Worm (Caenorhabditis elegans) whole organism, L4/young adult: ENCODE measurements around the gene sox-4.

ENCODE experiments used
- W03F9.2 ChIP-seq: fragments of 150-350 bp; optimal IDR thresholded peaks from 2 replicates; lab custom pipeline; 2014; ENCODE audit warnings: missing biosample characterization, missing genetic modification characterization
- dao-5 ChIP-seq: sonication (generic microtip); optimal IDR thresholded peaks from 2 replicates; lab custom pipeline; 2016; ENCODE audit warnings: missing genotype, missing genetic modification characterization, moderate library complexity, missing compliant biosample characterization
- him-1 ChIP-seq: sonication (generic microtip); optimal IDR thresholded peaks from 2 replicates; lab custom pipeline; 2016; ENCODE audit warnings: missing genotype, missing genetic modification reagents, missing genetic modification characterization, missing compliant biosample characterization

sox-4 gene

DNA sequence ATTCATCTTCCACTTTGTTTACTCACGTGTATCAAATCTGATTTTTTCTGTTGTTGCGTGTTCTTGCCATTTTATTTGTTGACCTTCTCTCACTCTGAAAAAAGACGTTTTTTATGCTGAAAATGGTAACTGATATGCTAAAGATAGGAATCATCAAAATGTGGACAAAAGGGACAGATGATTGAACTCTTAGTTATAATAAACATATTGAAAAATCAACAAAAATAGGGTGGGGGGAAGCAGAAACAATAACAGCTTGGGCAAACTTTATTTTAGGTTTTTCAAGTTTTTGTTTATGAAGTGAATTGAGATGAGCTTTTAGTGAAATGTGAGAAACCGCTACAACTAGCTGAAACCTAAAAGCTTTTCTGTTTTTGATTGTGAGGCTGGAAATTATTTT lies 24.1 kb upstream of the sox-4 start, which contains the start of gene F56B6.6:
Gene F56B6.6, minus strand, starts transcription at position 101 of the 400 bp plus-strand sequence.
- no peak for TF ChIP-seq W03F9.2 (tag; lab: Kevin White, UChicago)
- no peak for TF ChIP-seq dao-5 (tag; lab: Kevin White, UChicago)
- TF ChIP-seq him-1, result no peak

DNA sequence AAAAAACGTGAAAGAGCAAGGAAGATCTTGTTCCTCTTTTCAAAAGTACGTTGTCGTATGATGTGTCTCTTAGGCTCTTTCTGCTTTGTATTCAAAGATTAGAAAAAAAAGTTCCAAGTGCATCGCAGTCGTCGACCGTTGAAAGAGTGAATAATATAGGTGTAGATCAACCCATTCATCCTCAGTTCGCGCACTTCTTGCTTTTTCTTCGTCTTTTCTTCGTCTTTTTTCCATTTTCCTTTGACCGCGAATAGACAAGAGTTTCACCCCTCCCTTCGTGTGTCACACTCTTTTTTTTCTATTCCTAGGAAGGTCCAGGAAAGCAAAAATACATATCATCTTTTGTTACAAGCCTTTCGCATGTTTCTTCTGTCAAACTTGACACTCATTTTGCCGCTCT lies 17.9 kb upstream of the sox-4 start:
- TF ChIP-seq dao-5 (tag; lab: Kevin White, UChicago) (no peak), W03F9.2 (tag; lab: Kevin White, UChicago) (no peak), him-1 (no peak)

DNA sequence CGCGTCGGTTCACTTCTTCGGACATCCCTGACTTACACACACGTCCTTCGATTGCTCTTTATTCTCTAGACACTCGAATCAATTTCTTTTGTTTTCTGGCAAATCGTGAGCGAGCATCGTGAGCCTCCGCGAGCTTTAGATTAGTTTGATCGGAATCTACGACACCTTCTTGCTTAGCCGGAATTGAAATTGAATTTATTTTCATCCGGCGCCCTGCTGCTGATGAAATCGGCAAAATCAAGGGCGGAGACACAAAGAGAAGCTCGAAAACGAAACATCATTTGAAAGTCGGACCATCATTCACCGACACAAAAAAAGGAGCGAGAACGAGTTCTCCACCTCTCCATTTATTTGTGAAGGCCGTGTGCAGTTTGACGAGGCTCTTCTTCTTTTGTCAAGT lies 9.7 kb upstream of the sox-4 start, which contains the start of gene npr-16:
Gene npr-16, plus strand, starts transcription at position 301 of the 400 bp plus-strand sequence.
- TF ChIP-seq W03F9.2 (tag; lab: Kevin White, UChicago) (no peak), him-1 (no peak), dao-5 (tag; lab: Kevin White, UChicago) (no peak)

DNA sequence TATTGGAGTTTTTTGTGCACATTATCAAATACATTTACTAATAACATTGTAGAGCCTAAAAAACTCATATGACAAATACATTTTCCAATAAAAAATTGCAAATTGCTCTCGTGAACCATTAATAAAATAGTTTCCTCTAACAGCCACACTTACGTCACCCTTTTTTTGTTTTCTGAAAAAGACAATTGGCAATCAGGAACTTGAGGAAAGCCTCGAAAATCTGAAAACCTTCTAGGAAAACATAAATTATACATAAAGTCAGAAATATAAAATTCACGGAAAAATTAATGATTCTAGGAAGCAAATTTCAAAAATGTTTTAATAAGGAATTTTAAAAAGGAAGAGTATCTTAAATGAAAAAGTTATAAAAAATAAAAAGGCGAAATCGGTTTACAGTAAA lies 8.3 kb upstream of the sox-4 start:
- no peak for TF ChIP-seq him-1
- TF ChIP-seq W03F9.2 (tag; lab: Kevin White, UChicago), result no peak
- TF ChIP-seq dao-5 (tag; lab: Kevin White, UChicago), result no peak

DNA sequence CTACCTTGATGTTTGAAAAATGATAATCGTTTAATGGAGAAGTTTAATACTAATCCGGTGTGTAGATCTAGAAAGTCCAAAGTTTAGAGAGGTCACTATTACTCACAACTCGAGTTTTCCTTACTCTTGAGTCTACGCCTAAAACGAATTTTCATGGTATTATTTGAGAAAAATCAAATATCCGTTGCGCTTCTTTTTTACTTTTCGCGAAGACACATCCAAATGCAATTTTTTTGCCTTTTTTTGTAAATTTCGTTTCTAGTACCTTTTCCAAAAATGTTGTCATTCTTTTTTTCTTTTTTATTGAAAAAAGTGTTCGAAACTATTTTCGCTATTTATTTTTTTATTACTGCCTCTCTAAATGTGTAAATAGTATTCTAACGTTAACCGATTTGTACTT lies 4.9 kb upstream of the sox-4 start:
- TF ChIP-seq him-1, result no peak
- TF ChIP-seq W03F9.2 (tag; lab: Kevin White, UChicago), result no peak
- TF ChIP-seq dao-5 (tag; lab: Kevin White, UChicago), result no peak

DNA sequence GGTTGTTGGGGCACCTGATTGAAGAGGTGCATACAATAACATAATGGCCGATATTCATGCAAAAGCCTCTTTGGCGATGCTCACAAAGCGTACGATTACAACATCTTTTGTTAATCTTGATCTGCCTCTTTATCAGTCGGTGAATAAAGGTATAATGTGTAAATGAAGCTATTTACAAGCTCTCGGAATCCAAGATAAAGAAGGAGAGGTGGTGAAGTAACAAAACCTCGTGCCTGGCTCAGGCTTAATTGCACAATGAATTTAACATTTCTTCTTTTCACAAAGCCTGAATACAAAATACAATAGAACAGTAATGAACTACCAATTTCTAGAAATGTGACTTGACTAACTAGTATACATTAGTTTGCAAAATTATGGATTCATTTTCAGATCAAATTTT lies 1.6 kb downstream of the sox-4 start:
- TF ChIP-seq W03F9.2 (tag; lab: Kevin White, UChicago), result no peak

DNA sequence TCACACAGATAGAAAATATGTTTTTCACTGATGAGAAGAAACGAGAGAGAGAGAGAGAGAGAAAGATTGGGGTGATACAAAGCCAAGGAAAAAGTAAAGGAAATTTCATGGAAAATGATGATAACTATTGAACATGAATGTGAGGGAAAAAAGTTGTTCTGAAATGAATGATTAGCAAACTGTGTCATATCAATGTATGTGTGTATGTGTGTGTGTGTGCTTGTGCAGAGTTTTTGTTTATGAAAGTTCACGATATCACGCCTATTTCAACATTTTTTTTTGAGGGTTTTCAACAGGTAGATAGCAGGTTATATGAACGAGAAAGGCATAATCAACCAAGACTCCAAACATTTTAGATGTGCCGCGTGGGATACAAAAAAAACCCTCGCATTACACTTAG lies 2.2 kb downstream of the sox-4 start:
- TF ChIP-seq W03F9.2 (tag; lab: Kevin White, UChicago) (no peak), him-1 (no peak), dao-5 (tag; lab: Kevin White, UChicago) (no peak)

DNA sequence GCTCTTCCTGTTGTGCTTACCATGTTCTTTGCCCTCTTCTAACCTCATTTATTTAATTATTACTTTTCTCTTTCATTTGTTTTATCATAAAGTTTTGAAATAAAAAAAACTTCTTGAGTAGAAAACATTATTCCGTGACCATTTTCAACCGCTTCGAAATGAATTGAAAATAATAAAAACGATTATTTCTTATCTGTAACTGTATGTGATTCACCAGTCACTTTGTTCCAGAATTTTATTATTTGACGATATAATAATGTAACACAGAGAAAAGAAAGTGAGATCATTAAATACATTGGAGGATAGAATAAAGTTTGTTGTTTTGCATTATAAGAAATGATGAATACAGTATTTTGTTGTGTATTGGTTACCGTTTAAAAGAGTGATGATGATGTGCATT lies 3.7 kb downstream of the sox-4 start:
- TF ChIP-seq him-1 (no peak), W03F9.2 (tag; lab: Kevin White, UChicago) (no peak), dao-5 (tag; lab: Kevin White, UChicago) (no peak)

DNA sequence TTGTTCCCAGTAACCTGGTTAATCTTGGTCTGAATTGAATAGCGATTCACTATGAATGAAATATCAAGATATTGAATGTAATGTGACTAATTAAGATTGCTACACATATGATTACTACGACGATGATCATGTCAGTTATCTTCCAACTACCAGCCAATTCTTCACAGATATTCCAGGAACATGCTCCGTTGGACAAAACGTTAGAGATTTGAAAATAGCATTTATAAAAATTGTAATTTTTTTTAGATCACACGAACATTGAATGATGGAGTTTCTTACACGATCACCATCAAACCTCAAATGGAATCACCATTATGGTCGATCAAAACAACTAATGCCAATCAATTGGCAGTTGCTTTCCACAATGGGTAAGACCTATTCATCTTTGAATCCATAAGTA lies 5.8 kb downstream of the sox-4 start:
- TF ChIP-seq W03F9.2 (tag; lab: Kevin White, UChicago) (no peak), him-1 (no peak), dao-5 (tag; lab: Kevin White, UChicago) (no peak)

DNA sequence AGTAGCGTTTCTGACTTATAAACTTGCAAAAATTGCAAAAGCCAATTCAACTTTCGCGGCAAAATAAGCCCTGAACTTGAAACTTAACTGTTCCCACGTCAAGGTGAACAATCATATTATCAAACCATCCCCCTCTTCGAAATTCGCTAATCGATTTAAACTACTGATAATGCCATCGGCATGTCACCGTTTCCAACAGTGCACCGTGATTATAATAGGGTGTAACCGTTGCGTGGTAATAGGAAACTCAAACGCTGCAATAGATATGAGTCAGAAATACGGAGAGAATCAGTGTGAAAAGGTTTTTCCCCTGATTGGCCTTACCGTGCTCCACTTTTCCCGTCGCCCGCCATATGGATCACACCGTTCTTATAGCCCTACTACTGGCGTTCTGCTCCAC lies 7.9 kb downstream of the sox-4 start:
- TF ChIP-seq dao-5 (tag; lab: Kevin White, UChicago), result no peak
- TF ChIP-seq him-1, result no peak
- TF ChIP-seq W03F9.2 (tag; lab: Kevin White, UChicago), result no peak

DNA sequence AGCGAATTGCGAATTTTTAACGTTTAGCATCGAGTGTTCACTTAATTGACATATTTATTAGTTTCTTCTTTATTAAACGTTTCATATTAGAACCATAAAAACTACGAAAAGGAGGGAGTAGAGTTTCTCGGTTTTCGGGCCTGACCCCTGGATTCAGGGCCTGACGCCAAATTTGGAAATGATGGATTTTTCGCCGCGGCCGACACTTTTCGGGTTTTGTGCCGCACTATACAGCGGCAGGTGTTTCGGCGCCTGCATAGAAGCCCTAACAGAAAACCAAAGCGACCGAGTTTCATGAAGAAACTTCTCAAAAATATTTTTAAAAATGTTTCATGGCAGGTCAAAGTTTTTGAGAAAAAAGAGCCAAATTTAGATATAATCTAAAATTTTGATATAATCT lies 8.4 kb downstream of the sox-4 start:
- TF ChIP-seq him-1, result no peak
- no peak for TF ChIP-seq dao-5 (tag; lab: Kevin White, UChicago)
- no peak for TF ChIP-seq W03F9.2 (tag; lab: Kevin White, UChicago)

DNA sequence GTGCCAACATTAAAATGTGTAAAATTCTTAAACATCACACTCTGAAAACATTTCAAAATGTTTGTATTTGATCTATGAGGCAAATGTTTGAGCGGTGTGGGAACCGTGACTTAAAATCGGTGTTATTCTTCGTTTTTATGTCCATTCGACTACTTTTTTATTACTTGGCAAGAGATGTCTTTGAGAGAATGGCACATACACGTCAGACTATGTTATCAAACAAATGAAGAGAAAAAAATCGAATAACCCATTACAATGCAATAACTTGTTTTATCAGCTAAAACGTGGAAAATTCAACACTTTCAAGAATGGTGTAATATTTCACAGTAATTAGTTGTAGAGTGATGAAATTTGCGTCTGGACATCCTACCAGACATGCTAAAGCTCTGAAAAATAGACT lies 8.9 kb downstream of the sox-4 start:
- TF ChIP-seq him-1, result no peak
- no peak for TF ChIP-seq dao-5 (tag; lab: Kevin White, UChicago)

DNA sequence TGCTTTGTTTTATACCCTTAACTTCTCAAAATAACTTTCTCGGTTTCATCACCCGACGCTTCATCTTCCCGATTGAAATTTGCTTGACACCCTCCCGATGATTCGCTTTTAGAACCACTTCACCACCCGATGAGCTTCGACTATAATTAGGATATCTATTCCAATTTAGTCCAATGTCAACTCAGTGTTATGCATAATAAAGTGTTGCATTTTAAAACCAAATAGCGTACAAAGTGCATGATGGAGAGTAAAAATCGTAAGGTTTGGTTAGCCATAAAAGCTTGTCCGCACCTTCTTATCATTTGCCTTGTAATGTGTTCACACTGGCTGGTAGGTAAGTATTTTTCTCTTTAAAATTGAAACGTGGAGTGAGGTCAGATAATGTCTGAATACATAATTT lies 9.9 kb downstream of the sox-4 start, which contains the start of gene C12D12.1:
Gene C12D12.1, plus strand, starts transcription at position 301 of the 400 bp plus-strand sequence.
- no peak for TF ChIP-seq W03F9.2 (tag; lab: Kevin White, UChicago)
- no peak for TF ChIP-seq him-1
- no peak for TF ChIP-seq dao-5 (tag; lab: Kevin White, UChicago)

DNA sequence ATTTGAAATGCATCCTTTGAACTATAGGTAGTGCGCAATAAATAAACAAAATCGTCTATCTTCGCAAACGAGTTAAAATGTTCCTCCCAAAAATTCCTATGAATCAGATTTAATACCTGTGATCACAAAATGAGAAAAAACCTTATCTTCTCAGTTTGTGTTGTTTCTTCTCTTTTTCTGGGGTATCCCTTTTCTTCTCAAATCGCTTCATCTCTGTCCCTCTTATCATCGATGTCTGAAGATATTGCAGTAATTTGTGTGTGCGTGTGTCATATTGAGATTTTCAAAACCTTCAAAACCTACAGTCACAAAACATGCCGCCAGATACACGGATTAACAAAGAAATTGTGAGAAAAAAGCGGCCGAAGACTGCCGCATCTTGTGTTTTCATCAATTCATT lies 13.0 kb downstream of the sox-4 start, which contains the start of gene glt-1:
Gene glt-1, plus strand, starts transcription at position 251 of the 400 bp plus-strand sequence.
- TF ChIP-seq dao-5 (tag; lab: Kevin White, UChicago), result no peak
- no peak for TF ChIP-seq W03F9.2 (tag; lab: Kevin White, UChicago)
- TF ChIP-seq him-1, result no peak

DNA sequence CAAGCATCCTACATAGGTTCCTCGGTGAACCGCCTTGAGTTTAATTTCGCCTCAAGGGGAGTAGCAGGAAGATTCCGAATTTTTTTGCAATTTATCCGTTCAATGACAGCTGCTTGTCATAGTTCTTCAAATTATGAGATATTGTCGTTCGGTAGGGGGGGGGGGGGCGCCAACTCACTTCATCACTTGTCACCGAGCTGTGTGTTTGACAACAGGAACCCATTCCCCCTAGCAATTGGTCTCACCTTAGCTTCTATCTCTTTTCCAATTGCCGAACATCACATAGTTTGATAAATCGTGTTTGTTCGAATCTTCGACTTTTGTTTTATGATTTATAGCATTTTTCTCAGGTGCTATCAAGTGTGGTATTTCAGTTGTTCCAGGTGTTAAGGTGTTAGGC lies 14.2 kb downstream of the sox-4 start:
- TF ChIP-seq dao-5 (tag; lab: Kevin White, UChicago), result no peak
- TF ChIP-seq him-1, result no peak
- no peak for TF ChIP-seq W03F9.2 (tag; lab: Kevin White, UChicago)
